Worm (Caenorhabditis elegans) whole organism, young adult: ENCODE measurements around the gene mthf-1.

Source experiments
- C06A6.2 ChIP-seq: fragments of 200-800 bp; sonication (Bioruptor generic); conservative IDR thresholded peaks from 2 replicates; pipeline ENCODE4 v1.3.6; 2022; ENCODE audit warnings: missing genetic modification characterization, missing compliant biosample characterization
- F23B12.7 ChIP-seq: sonication (generic microtip); optimal IDR thresholded peaks from 2 replicates; lab custom pipeline; 2017; ENCODE audit warnings: missing genetic modification characterization, mild to moderate bottlenecking, missing compliant biosample characterization, antibody characterized with exemption, moderate library complexity; ENCODE audit not compliant: insufficient read depth
- F37B4.10 ChIP-seq: fragments of 200-800 bp; sonication (Bioruptor generic); IDR thresholded peaks from 2 replicates; pipeline ENCODE4 v1.3.6; 2022; ENCODE audit warnings: missing genetic modification characterization, missing compliant biosample characterization
- F39B2.1 ChIP-seq: fragments of 200-800 bp; sonication (Bioruptor generic); IDR thresholded peaks from 2 replicates; pipeline ENCODE4 v1.3.6; 2022; ENCODE audit warnings: missing genetic modification reagents, missing genetic modification characterization, missing compliant biosample characterization
- T07F8.4 ChIP-seq: sonication (generic microtip); optimal IDR thresholded peaks from 2 replicates; lab custom pipeline; 2016; ENCODE audit warnings: mild to moderate bottlenecking, missing genetic modification characterization, moderate library complexity, missing compliant biosample characterization
- T26A5.8 ChIP-seq: sonication (generic microtip); optimal IDR thresholded peaks from 2 replicates; lab custom pipeline; 2016; ENCODE audit warnings: missing genetic modification characterization, missing compliant biosample characterization
- Y53G8AR.9 ChIP-seq: fragments of 200-800 bp; sonication (Bioruptor generic); conservative IDR thresholded peaks from 2 replicates; pipeline ENCODE4 v1.3.6; 2022; ENCODE audit warnings: missing genetic modification reagents, missing genetic modification characterization, missing compliant biosample characterization
- akir-1 ChIP-seq: fragments of 200-800 bp; sonication (Bioruptor generic); optimal IDR thresholded peaks from 2 replicates; lab custom pipeline; 2018; ENCODE audit warnings: mild to moderate bottlenecking, missing genetic modification characterization, moderate library complexity, missing compliant biosample characterization
- attf-3 ChIP-seq: fragments of 200-800 bp; sonication (Bioruptor generic); conservative IDR thresholded peaks from 2 replicates; pipeline ENCODE4 v1.3.6; 2022; ENCODE audit warnings: missing genetic modification reagents, missing genetic modification characterization, missing compliant biosample characterization
- attf-5 ChIP-seq: fragments of 200-800 bp; sonication (Bioruptor generic); optimal IDR thresholded peaks from 2 replicates; lab custom pipeline; 2018; ENCODE audit warnings: mild to moderate bottlenecking, missing genetic modification characterization, missing compliant biosample characterization
- ccch-3 ChIP-seq: fragments of 200-800 bp; sonication (Bioruptor generic); optimal IDR thresholded peaks from 2 replicates; lab custom pipeline; 2018; ENCODE audit warnings: mild to moderate bottlenecking, missing genetic modification characterization, missing compliant biosample characterization
- ceh-100 ChIP-seq: fragments of 200-800 bp; sonication (Bioruptor generic); IDR thresholded peaks from 2 replicates; pipeline ENCODE4 v1.3.6; 2022; ENCODE audit warnings: missing genetic modification reagents, missing genetic modification characterization, missing compliant biosample characterization
- dpff-1 ChIP-seq: sonication (generic microtip); optimal IDR thresholded peaks from 2 replicates; lab custom pipeline; 2017; ENCODE audit warnings: mild to moderate bottlenecking, missing genetic modification characterization, missing compliant biosample characterization
- efl-1 ChIP-seq: fragments of 150-350 bp; optimal IDR thresholded peaks from 2 replicates; lab custom pipeline; 2014; ENCODE audit warnings: missing biosample characterization, missing genetic modification reagents, missing genetic modification characterization
- ets-4 ChIP-seq: fragments of 200-800 bp; sonication (Bioruptor generic); optimal IDR thresholded peaks from 2 replicates; lab custom pipeline; 2018; ENCODE audit warnings: mild to moderate bottlenecking, missing genetic modification characterization, missing compliant biosample characterization
- him-1 ChIP-seq: sonication (generic microtip); optimal IDR thresholded peaks from 2 replicates; lab custom pipeline; 2016; ENCODE audit warnings: missing genotype, missing genetic modification reagents, missing genetic modification characterization, missing compliant biosample characterization
- let-526 ChIP-seq: fragments of 200-800 bp; sonication (Bioruptor generic); IDR thresholded peaks from 2 replicates; pipeline ENCODE4 v1.3.6; 2022; ENCODE audit warnings: missing genetic modification reagents, missing genetic modification characterization, missing compliant biosample characterization
- let-607 ChIP-seq, 2 experiments: fragments of 200-800 bp in 1 of 2; sonication (Bioruptor generic) in 1 of 2; sonication (generic microtip) in 1 of 2; optimal IDR thresholded peaks; 2 replicates each; lab custom pipeline; 2016 to 2018; ENCODE audit warnings: mild to moderate bottlenecking in 2 of 2, missing compliant biosample characterization in 2 of 2, missing genetic modification characterization in 2 of 2, moderate library complexity in 2 of 2, missing genotype in 1 of 2
- lin-26 ChIP-seq: fragments of 200-800 bp; sonication (Bioruptor generic); IDR thresholded peaks from 2 replicates; pipeline ENCODE4 v1.3.6; 2022; ENCODE audit warnings: missing genetic modification reagents, missing genetic modification characterization, missing compliant biosample characterization
- lin-40 ChIP-seq: sonication (generic microtip); optimal IDR thresholded peaks from 2 replicates; lab custom pipeline; 2016; ENCODE audit warnings: missing genetic modification characterization, mild to moderate bottlenecking, missing compliant biosample characterization, missing genotype, missing genetic modification reagents
- lsy-27 ChIP-seq: sonication (generic microtip); optimal IDR thresholded peaks from 2 replicates; lab custom pipeline; 2017; ENCODE audit warnings: missing genetic modification characterization, mild to moderate bottlenecking, missing compliant biosample characterization, antibody characterized with exemption, missing genotype, borderline replicate concordance; ENCODE audit not compliant: insufficient read depth
- mcd-1 ChIP-seq: fragments of 200-800 bp; sonication (Bioruptor generic); IDR thresholded peaks from 2 replicates; pipeline ENCODE4 v1.3.6; 2022; ENCODE audit warnings: missing genetic modification reagents, missing genetic modification characterization, missing compliant biosample characterization
- mes-4 ChIP-seq: sonication (generic microtip); optimal IDR thresholded peaks from 2 replicates; lab custom pipeline; 2016; ENCODE audit warnings: missing genotype, missing genetic modification characterization, missing compliant biosample characterization
- nfya-1 ChIP-seq: sonication (generic microtip); optimal IDR thresholded peaks from 2 replicates; lab custom pipeline; 2017; ENCODE audit warnings: antibody characterized with exemption, missing compliant biosample characterization, missing genetic modification characterization, borderline replicate concordance; ENCODE audit not compliant: insufficient read depth
- nfyb-1 ChIP-seq: fragments of 200-800 bp; sonication (Bioruptor generic); IDR thresholded peaks from 2 replicates; pipeline ENCODE4 v1.3.6; 2022; ENCODE audit warnings: missing genetic modification reagents, missing genetic modification characterization, missing compliant biosample characterization
- nhr-27 ChIP-seq: fragments of 200-800 bp; sonication (Bioruptor generic); optimal IDR thresholded peaks from 2 replicates; lab custom pipeline; 2018; ENCODE audit warnings: mild to moderate bottlenecking, missing genetic modification characterization, moderate library complexity, missing compliant biosample characterization
- pha-4 ChIP-seq: fragments of 150-350 bp; sonication (generic microtip); optimal IDR thresholded peaks from 2 replicates; lab custom pipeline; 2014; ENCODE audit warnings: missing biosample characterization, missing genetic modification reagents, missing genetic modification characterization
- repo-1 ChIP-seq: sonication (generic microtip); optimal IDR thresholded peaks from 2 replicates; lab custom pipeline; 2017; ENCODE audit warnings: mild to moderate bottlenecking, missing genetic modification characterization, missing compliant biosample characterization
- rpc-1 ChIP-seq, 2 experiments: fragments of 150-350 bp in 1 of 2; sonication (generic microtip) in 1 of 2; optimal IDR thresholded peaks; 2 replicates each; lab custom pipeline; 2014 to 2018; ENCODE audit warnings: missing biosample characterization in 1 of 2, missing genetic modification characterization in 1 of 2, missing genetic modification reagents in 1 of 2, missing genotype in 1 of 2
- sea-2 ChIP-seq: fragments of 200-800 bp; sonication (Bioruptor generic); IDR thresholded peaks from 2 replicates; pipeline ENCODE4 v1.3.6; 2022; ENCODE audit warnings: missing genetic modification characterization, missing compliant biosample characterization
- snpc-1.1 ChIP-seq: sonication (generic microtip); optimal IDR thresholded peaks from 2 replicates; lab custom pipeline; 2017; ENCODE audit warnings: missing genetic modification characterization, mild to moderate bottlenecking, missing compliant biosample characterization, antibody characterized with exemption, moderate library complexity, missing genotype, missing genetic modification reagents; ENCODE audit not compliant: insufficient read depth
- snpc-3.4 ChIP-seq: sonication (generic microtip); optimal IDR thresholded peaks from 2 replicates; lab custom pipeline; 2017; ENCODE audit warnings: missing genetic modification characterization, mild to moderate bottlenecking, missing compliant biosample characterization, antibody characterized with exemption, moderate library complexity, missing genotype, missing genetic modification reagents
- sptf-2 ChIP-seq: fragments of 200-800 bp; sonication (Bioruptor generic); optimal IDR thresholded peaks from 2 replicates; lab custom pipeline; 2018; ENCODE audit warnings: mild to moderate bottlenecking, missing genetic modification characterization, missing compliant biosample characterization
- zim-3 ChIP-seq: sonication (generic microtip); optimal IDR thresholded peaks from 2 replicates; lab custom pipeline; 2017; ENCODE audit warnings: mild to moderate bottlenecking, missing genetic modification characterization, moderate library complexity, missing compliant biosample characterization
- ztf-25 ChIP-seq: fragments of 200-800 bp; sonication (Bioruptor generic); IDR thresholded peaks from 2 replicates; pipeline ENCODE4 v1.3.6; 2022; ENCODE audit warnings: missing genetic modification reagents, missing genetic modification characterization, missing compliant biosample characterization
- ztf-26 ChIP-seq: sonication (generic microtip); optimal IDR thresholded peaks from 2 replicates; lab custom pipeline; 2017; ENCODE audit warnings: missing genetic modification characterization, missing compliant biosample characterization

mthf-1 gene

ce11 chrII:7756810-7757209 is 20.8 kb downstream of the mthf-1 start (continued):
- TF ChIP-seq akir-1 (GFP tag; lab: Kevin White, UChicago) = no peak

- no peak for TF ChIP-seq C06A6.2 (GFP tag; lab: Robert Waterston, UW)
- no peak for TF ChIP-seq F39B2.1 (GFP tag; lab: Robert Waterston, UW)
- TF ChIP-seq him-1 (tag; lab: Kevin White, UChicago) = no peak
- no peak for TF ChIP-seq lin-40 (tag; lab: Kevin White, UChicago)
- no peak for TF ChIP-seq lin-26 (GFP tag; lab: Robert Waterston, UW)
- TF ChIP-seq Y53G8AR.9 = no peak
- TF ChIP-seq nfyb-1 (GFP tag; lab: Robert Waterston, UW) = no peak
- no peak for TF ChIP-seq snpc-3.4 (tag; lab: Kevin White, UChicago)
- no peak for TF ChIP-seq nfya-1 (tag; lab: Kevin White, UChicago)
- no peak for TF ChIP-seq attf-5 (GFP tag; lab: Kevin White, UChicago)
- TF ChIP-seq snpc-1.1 (tag; lab: Kevin White, UChicago) = no peak
- TF ChIP-seq zim-3 (tag; lab: Kevin White, UChicago) = no peak
- no peak for TF ChIP-seq F37B4.10 (GFP tag; lab: Robert Waterston, UW)
- TF ChIP-seq F23B12.7 = no peak
Measured at ce11 chrII:7755116-7755571, 22.5 kb downstream of the mthf-1 start, which contains the start of the genes B0228.6 and B0228.1. Gene B0228.6 (minus strand): TSS chrII:7755166. Gene B0228.1 (plus strand): TSS chrII:7755343.

- TF ChIP-seq sea-2 (GFP tag; lab: Robert Waterston, UW) (no peak), nhr-27 (tag; lab: Kevin White, UChicago) (no peak), efl-1 (no peak)
Measured at ce11 chrII:7753500-7753899, 24.1 kb downstream of the mthf-1 start, which contains the start of gene trx-1. Gene trx-1 (minus strand): TSS chrII:7753600.

ce11 chrII:7736725-7737124 is 40.9 kb downstream of the mthf-1 start:
- TF ChIP-seq lsy-27 (no peak), let-607 (tag; optimal IDR thresholded peaks at IDR 0.05; lab: Kevin White, UChicago) (no peak), ets-4 (GFP tag; lab: Kevin White, UChicago) (no peak), lin-40 (tag; lab: Kevin White, UChicago) (no peak), C06A6.2 (GFP tag; lab: Robert Waterston, UW) (no peak), ceh-100 (no peak), attf-3 (no peak), sptf-2 (GFP tag; lab: Kevin White, UChicago) (no peak)

ce11 chrII:7724603-7725002 is 53.0 kb downstream of the mthf-1 start, which contains the start of gene cpna-2:
Gene cpna-2 (plus strand): TSS chrII:7724903.
- TF ChIP-seq T26A5.8 = no peak
- TF ChIP-seq pha-4 (tag; lab: Kevin White, UChicago) = no peak
- no peak for TF ChIP-seq F37B4.10 (GFP tag; lab: Robert Waterston, UW)
- no peak for TF ChIP-seq attf-3
- TF ChIP-seq ztf-26 (tag; lab: Kevin White, UChicago) = no peak
- no peak for TF ChIP-seq mcd-1 (GFP tag; lab: Robert Waterston, UW)
- TF ChIP-seq dpff-1 (tag; lab: Kevin White, UChicago) = no peak
- no peak for TF ChIP-seq ets-4 (GFP tag; lab: Kevin White, UChicago)
- TF ChIP-seq F39B2.1 (GFP tag; lab: Robert Waterston, UW) = no peak
- no peak for TF ChIP-seq lsy-27
- TF ChIP-seq ztf-25 (GFP tag; lab: Robert Waterston, UW) = no peak
- no peak for TF ChIP-seq ccch-3
- no peak for TF ChIP-seq let-526 (GFP tag; lab: Robert Waterston, UW)
- TF ChIP-seq mes-4 (tag; lab: Kevin White, UChicago) = no peak
- no peak for TF ChIP-seq T07F8.4 (tag; lab: Kevin White, UChicago)
- no peak for TF ChIP-seq rpc-1 (optimal IDR thresholded peaks at IDR 0.05; lab: Kevin White, UChicago)
- no peak for TF ChIP-seq rpc-1 (tag; optimal IDR thresholded peaks at IDR 0.05; lab: Kevin White, UChicago)
- no peak for TF ChIP-seq repo-1
- no peak for TF ChIP-seq ceh-100
- TF ChIP-seq, all 124 proteins: peak for 0
